Worm (Caenorhabditis elegans): ENCODE measurements around the gene fubl-2.

DNA sequence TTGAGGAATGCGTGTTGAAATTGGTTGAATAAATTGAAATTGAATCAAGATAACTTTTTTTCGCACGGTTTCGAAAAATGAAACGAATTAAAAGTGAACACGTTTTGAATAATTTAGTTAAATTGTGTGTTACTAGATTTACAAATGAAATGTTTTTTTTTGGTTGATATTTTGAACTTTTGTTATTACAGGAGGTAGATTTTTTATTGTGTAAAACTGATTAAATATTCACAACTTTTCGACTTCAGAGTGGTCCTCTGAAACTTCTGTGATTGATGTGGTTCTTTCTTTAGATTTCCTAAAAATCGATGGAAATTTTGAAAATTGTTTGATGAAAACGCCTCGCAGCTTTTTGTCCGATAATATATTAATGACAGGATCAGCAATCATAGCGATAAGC is 11.2 kb downstream of the fubl-2 start, which contains the start of gene ZK418.13:
- TF ChIP-seq elt-2 (tag; optimal IDR thresholded peaks at IDR 0.05): no peak
- TF ChIP-seq egl-5 (tag; optimal IDR thresholded peaks at IDR 0.05): no peak
- TF ChIP-seq skn-1 (tag; optimal IDR thresholded peaks at IDR 0.05): no peak
- no peak for TF ChIP-seq ztf-4 (tag; optimal IDR thresholded peaks at IDR 0.05)
- no peak for TF ChIP-seq lin-15B (tag; optimal IDR thresholded peaks at IDR 0.05)
- TF ChIP-seq nhr-76 (tag; optimal IDR thresholded peaks at IDR 0.05): no peak
- TF ChIP-seq zag-1 (tag; optimal IDR thresholded peaks at IDR 0.05): no peak
